4 fruit fly cellular contexts compared by ENCODE assay signal in genomic region chr3R:29207012-29207656, dm6.
TF ChIP-seq lines count a peak whose summit lies in the region.

No protein-coding gene starts in this region.

TF ChIP-seq in whole organism, adult, 20 proteins besides CTCF, POLR2A, EP300 and RAD21 (continued from another document):
- TF ChIP-seq Clk (GFP tag; optimal IDR thresholded peaks at IDR 0.05; lab: Kevin White, UChicago) (peak; percentile 81), CG7101 (tag; optimal IDR thresholded peaks at IDR 0.05; lab: Kevin White, UChicago) (peak; percentile 84)

TF ChIP-seq in whole organism, embryonic, 481 proteins besides CTCF, POLR2A, EP300 and RAD21 (continued from another document and continues in another):
- TF ChIP-seq esg (GFP tag; conservative IDR thresholded peaks at IDR 0.05; lab: Robert Waterston, UW) (peak; percentile 79), CG33557 (GFP tag; optimal IDR thresholded peaks at IDR 0.05; lab: Kevin White, UChicago) (no peak), Camta (GFP tag; optimal IDR thresholded peaks at IDR 0.05; lab: Kevin White, UChicago) (no peak), toy (GFP tag; IDR thresholded peaks at IDR 0.05; lab: Robert Waterston, UW) (no peak), CG3847 (GFP tag; IDR thresholded peaks at IDR 0.05; lab: Robert Waterston, UW) (peak; percentile 63), CG6254 (GFP tag; optimal IDR thresholded peaks at IDR 0.05; lab: Kevin White, UChicago) (peak; percentile 28), Hsf (GFP tag; optimal IDR thresholded peaks at IDR 0.05; lab: Kevin White, UChicago) (peak; percentile 9), gsb-n (tag; optimal IDR thresholded peaks at IDR 0.05; lab: Kevin White, UChicago) (peak; percentile 42), lilli (GFP tag; optimal IDR thresholded peaks at IDR 0.05; lab: Kevin White, UChicago) (peak; percentile 45), CG31441 (GFP tag; IDR thresholded peaks at IDR 0.05; lab: Robert Waterston, UW) (peak; percentile 51; the same call in 1 of the 2 replicates), Blimp-1 (GFP tag; optimal IDR thresholded peaks at IDR 0.05; lab: Kevin White, UChicago) (peak; percentile 47), Hmx (GFP tag; optimal IDR thresholded peaks at IDR 0.05; lab: Kevin White, UChicago) (no peak), zf30C (GFP tag; optimal IDR thresholded peaks at IDR 0.05; lab: Kevin White, UChicago) (no peak), Doc3 (GFP tag; IDR thresholded peaks at IDR 0.05; lab: Robert Waterston, UW; ENCODE audit: partially characterized antibody) (no peak), NfI (GFP tag; optimal IDR thresholded peaks at IDR 0.05; lab: Kevin White, UChicago) (peak; percentile 73), CG11696 (GFP tag; IDR thresholded peaks at IDR 0.05; lab: Robert Waterston, UW) (peak; percentile 58), sna (GFP tag; IDR thresholded peaks at IDR 0.05; lab: Robert Waterston, UW; ENCODE audit: partially characterized antibody) (no peak), pfk (GFP tag; optimal IDR thresholded peaks at IDR 0.05; lab: Kevin White, UChicago) (no peak), rib (GFP tag; IDR thresholded peaks at IDR 0.05; lab: Robert Waterston, UW) (no peak), CG16815 (GFP tag; optimal IDR thresholded peaks at IDR 0.05; lab: Kevin White, UChicago) (peak; percentile 37), Ssrp (tag; optimal IDR thresholded peaks at IDR 0.05; lab: Kevin White, UChicago) (peak; percentile 51), dimm (GFP tag; IDR thresholded peaks at IDR 0.05; lab: Robert Waterston, UW) (0 out of 2 replicates have a peak, but pooled peaks have one; percentile 40), D19A (tag; optimal IDR thresholded peaks at IDR 0.05; lab: Kevin White, UChicago) (peak; percentile 58), caup (GFP tag; optimal IDR thresholded peaks at IDR 0.05; lab: Kevin White, UChicago; ENCODE audit: severe bottlenecking) (peak; percentile 54), CG15073 (GFP tag; optimal IDR thresholded peaks at IDR 0.05; lab: Kevin White, UChicago) (no peak), croc (GFP tag; conservative IDR thresholded peaks at IDR 0.05; lab: Robert Waterston, UW) (no peak; the same call in 2 of the 3 replicates), CHES-1-like (GFP tag; optimal IDR thresholded peaks at IDR 0.05; lab: Kevin White, UChicago) (no peak), amos (GFP tag; IDR thresholded peaks at IDR 0.05; lab: Robert Waterston, UW; ENCODE audit: partially characterized antibody) (no peak), CG10654 (GFP tag; optimal IDR thresholded peaks at IDR 0.05; lab: Kevin White, UChicago) (peak; percentile 32), CG2129 (GFP tag; IDR thresholded peaks at IDR 0.05; lab: Robert Waterston, UW; ENCODE audit: partially characterized antibody) (no peak), CG8089 (GFP tag; optimal IDR thresholded peaks at IDR 0.05; lab: Kevin White, UChicago) (no peak), twi (tag; optimal IDR thresholded peaks at IDR 0.05; lab: Kevin White, UChicago) (peak; percentile 4), Dref (GFP tag; IDR thresholded peaks at IDR 0.05; lab: Robert Waterston, UW) (no peak), mam (GFP tag; optimal IDR thresholded peaks at IDR 0.05; lab: Kevin White, UChicago) (peak; percentile 30), row (GFP tag; IDR thresholded peaks at IDR 0.05; lab: Robert Waterston, UW) (peak; percentile 86), sqz (GFP tag; optimal IDR thresholded peaks at IDR 0.05; lab: Kevin White, UChicago) (peak; percentile 33), CG18599 (GFP tag; optimal IDR thresholded peaks at IDR 0.05; lab: Kevin White, UChicago) (peak; percentile 62), Sox102F (GFP tag; optimal IDR thresholded peaks at IDR 0.05; lab: Kevin White, UChicago) (peak; percentile 74), CG12942 (GFP tag; optimal IDR thresholded peaks at IDR 0.05; lab: Kevin White, UChicago) (peak; percentile 26), hb (GFP tag; IDR thresholded peaks at IDR 0.05; lab: Robert Waterston, UW; ENCODE audit: partially characterized antibody) (no peak), CG10431 (GFP tag; optimal IDR thresholded peaks at IDR 0.05; lab: Kevin White, UChicago) (peak; percentile 34), jing (GFP tag; optimal IDR thresholded peaks at IDR 0.05; lab: Kevin White, UChicago) (no peak)

TF ChIP-seq in whole organism, prepupa, 60 proteins besides CTCF, POLR2A, EP300 and RAD21 (continued from another document):
- TF ChIP-seq pdm3 (GFP tag; optimal IDR thresholded peaks at IDR 0.05; lab: Kevin White, UChicago) = peak; percentile 85
- peak; percentile 83 for TF ChIP-seq CG6792 (GFP tag; optimal IDR thresholded peaks at IDR 0.05; lab: Kevin White, UChicago)
- TF ChIP-seq topi (GFP tag; optimal IDR thresholded peaks at IDR 0.05; lab: Kevin White, UChicago) = peak; percentile 84
- TF ChIP-seq Hr39 (GFP tag; optimal IDR thresholded peaks at IDR 0.05; lab: Kevin White, UChicago) = peak; percentile 82
- peak; percentile 6 for TF ChIP-seq fd85E (GFP tag; optimal IDR thresholded peaks at IDR 0.05; lab: Kevin White, UChicago)
- peak; percentile 91 for TF ChIP-seq CG6808 (GFP tag; optimal IDR thresholded peaks at IDR 0.05; lab: Kevin White, UChicago)
- TF ChIP-seq CG6276 (GFP tag; optimal IDR thresholded peaks at IDR 0.05; lab: Kevin White, UChicago) = peak; percentile 85
- TF ChIP-seq dac (GFP tag; optimal IDR thresholded peaks at IDR 0.05; lab: Kevin White, UChicago) = peak; percentile 77
- TF ChIP-seq Sox15 (GFP tag; optimal IDR thresholded peaks at IDR 0.05; lab: Kevin White, UChicago) = peak; percentile 79
- peak; percentile 83 for TF ChIP-seq CG4318 (GFP tag; optimal IDR thresholded peaks at IDR 0.05; lab: Kevin White, UChicago)
- TF ChIP-seq CG9139 (GFP tag; optimal IDR thresholded peaks at IDR 0.05; lab: Kevin White, UChicago) = peak; percentile 79
- peak; percentile 91 to 92 for TF ChIP-seq ss (GFP tag; optimal IDR thresholded peaks at IDR 0.05; lab: Kevin White, UChicago)
- peak; percentile 88 for TF ChIP-seq fd59A (GFP tag; optimal IDR thresholded peaks at IDR 0.05; lab: Kevin White, UChicago)
- peak; percentile 81 for TF ChIP-seq CG11294 (GFP tag; IDR thresholded peaks at IDR 0.05; lab: Robert Waterston, UW)
- TF ChIP-seq esn (GFP tag; optimal IDR thresholded peaks at IDR 0.05; lab: Kevin White, UChicago) = peak; percentile 87
- peak; percentile 95 for TF ChIP-seq CG3032 (tag; optimal IDR thresholded peaks at IDR 0.05; lab: Kevin White, UChicago)
- peak; percentile 91 for TF ChIP-seq OdsH (GFP tag; optimal IDR thresholded peaks at IDR 0.05; lab: Kevin White, UChicago)
- peak; percentile 96 for TF ChIP-seq Eip78C (GFP tag; lab: Kevin White, UChicago)
- peak; percentile 58 for TF ChIP-seq Ets21C (GFP tag; optimal IDR thresholded peaks at IDR 0.05; lab: Kevin White, UChicago)
- peak; percentile 44 for TF ChIP-seq Lpt (GFP tag; optimal IDR thresholded peaks at IDR 0.05; lab: Kevin White, UChicago)
- peak; percentile 90 for TF ChIP-seq CG34406 (GFP tag; optimal IDR thresholded peaks at IDR 0.05; lab: Kevin White, UChicago)
- peak; percentile 79 for TF ChIP-seq lz (GFP tag; optimal IDR thresholded peaks at IDR 0.05; lab: Kevin White, UChicago)
- peak; percentile 83 for TF ChIP-seq Sox102F (GFP tag; optimal IDR thresholded peaks at IDR 0.05; lab: Kevin White, UChicago)
- peak; percentile 86 for TF ChIP-seq Gug (GFP tag; IDR thresholded peaks at IDR 0.05; lab: Robert Waterston, UW)
- peak; percentile 94 for TF ChIP-seq Ets96B (tag; optimal IDR thresholded peaks at IDR 0.05; lab: Kevin White, UChicago)
- TF ChIP-seq CG8632 (GFP tag; optimal IDR thresholded peaks at IDR 0.05; lab: Kevin White, UChicago) = peak; percentile 84
- TF ChIP-seq spab (GFP tag; optimal IDR thresholded peaks at IDR 0.05; lab: Kevin White, UChicago) = peak; percentile 89
- peak; percentile 84 for TF ChIP-seq net (GFP tag; optimal IDR thresholded peaks at IDR 0.05; lab: Kevin White, UChicago)
- TF ChIP-seq vri (GFP tag; optimal IDR thresholded peaks at IDR 0.05; lab: Kevin White, UChicago) = peak; percentile 72
- TF ChIP-seq Blimp-1 (GFP tag; optimal IDR thresholded peaks at IDR 0.05; lab: Kevin White, UChicago) = peak; percentile 67
- TF ChIP-seq CG31627 (GFP tag; optimal IDR thresholded peaks at IDR 0.05; lab: Kevin White, UChicago) = peak; percentile 76
- peak; percentile 97 for TF ChIP-seq svp (GFP tag; lab: Kevin White, UChicago)
- peak; percentile 83 for TF ChIP-seq Sox14 (GFP tag; optimal IDR thresholded peaks at IDR 0.05; lab: Kevin White, UChicago)
- TF ChIP-seq Met (GFP tag; optimal IDR thresholded peaks at IDR 0.05; lab: Kevin White, UChicago) = peak; percentile 86
- peak; percentile 87 for TF ChIP-seq achi (GFP tag; optimal IDR thresholded peaks at IDR 0.05; lab: Kevin White, UChicago)
- TF ChIP-seq CG8119 (GFP tag; IDR thresholded peaks at IDR 0.05; lab: Robert Waterston, UW) = peak; percentile 88
- peak; percentile 81 for TF ChIP-seq Smox (GFP tag; optimal IDR thresholded peaks at IDR 0.05; lab: Kevin White, UChicago)
- no peak for TF ChIP-seq fkh (GFP tag; optimal IDR thresholded peaks at IDR 0.05; lab: Kevin White, UChicago)
- TF ChIP-seq salr (GFP tag; optimal IDR thresholded peaks at IDR 0.05; lab: Kevin White, UChicago) = peak; percentile 56 to 88
- peak; percentile 77 for TF ChIP-seq Eip75B (GFP tag; optimal IDR thresholded peaks at IDR 0.05; lab: Kevin White, UChicago)
- peak; percentile 72 for TF ChIP-seq CG11762 (GFP tag; optimal IDR thresholded peaks at IDR 0.05; lab: Kevin White, UChicago; ENCODE audit: insufficient read depth)

TF ChIP-seq in whole organism, wandering third instar larva, 38 proteins besides CTCF, POLR2A, EP300 and RAD21 (continued from another document):
- no peak for TF ChIP-seq Rel (GFP tag; optimal IDR thresholded peaks at IDR 0.05; lab: Kevin White, UChicago)
- TF ChIP-seq Rel (tag; optimal IDR thresholded peaks at IDR 0.05; lab: Kevin White, UChicago) = peak; percentile 68
- TF ChIP-seq N (GFP tag; optimal IDR thresholded peaks at IDR 0.05; lab: Kevin White, UChicago) = peak; percentile 56
- peak; percentile 55 for TF ChIP-seq Dfd (GFP tag; optimal IDR thresholded peaks at IDR 0.05; lab: Kevin White, UChicago)
- TF ChIP-seq h (GFP tag; optimal IDR thresholded peaks at IDR 0.05; lab: Kevin White, UChicago) = peak; percentile 87
- TF ChIP-seq Dif (GFP tag; optimal IDR thresholded peaks at IDR 0.05; lab: Kevin White, UChicago; ENCODE audit: partially characterized antibody) = no peak
- TF ChIP-seq dsf (GFP tag; optimal IDR thresholded peaks at IDR 0.05; lab: Kevin White, UChicago; ENCODE audit: borderline replicate concordance) = peak; percentile 42
- no peak for TF ChIP-seq Hr78 (GFP tag; optimal IDR thresholded peaks at IDR 0.05; lab: Kevin White, UChicago)
- peak; percentile 82 for TF ChIP-seq OdsH (GFP tag; optimal IDR thresholded peaks at IDR 0.05; lab: Kevin White, UChicago)
- peak; percentile 63 for TF ChIP-seq br (GFP tag; optimal IDR thresholded peaks at IDR 0.05; lab: Kevin White, UChicago)
- TF ChIP-seq Hnf4 (GFP tag; optimal IDR thresholded peaks at IDR 0.05; lab: Kevin White, UChicago) = peak; percentile 74
